Fruit fly (Drosophila melanogaster) whole organism, prepupa: ENCODE measurements around the gene t.

Source experiments
- Blimp-1 ChIP-seq: fragments of 200-800 bp; sonication (Bioruptor generic); optimal IDR thresholded peaks from 3 replicates; lab custom pipeline; 2017; ENCODE audit warnings: missing biosample characterization, missing genetic modification characterization, mild to moderate bottlenecking, moderate library complexity, missing genetic modification reagents
- CG10631 ChIP-seq: fragments of 200-800 bp; sonication (Bioruptor generic); optimal IDR thresholded peaks from 2 replicates; lab custom pipeline; 2016; ENCODE audit warnings: missing biosample characterization, missing genetic modification characterization
- CG10669 ChIP-seq: fragments of 200-800 bp; sonication (Bioruptor generic); optimal IDR thresholded peaks from 3 replicates; lab custom pipeline; 2018; ENCODE audit warnings: missing biosample characterization, mild to moderate bottlenecking, missing genetic modification characterization, moderate library complexity
- CG11294 ChIP-seq: fragments of 200-800 bp; sonication (Bioruptor generic); IDR thresholded peaks from 2 replicates; pipeline ENCODE4 v1.3.6; 2022; ENCODE audit warnings: missing biosample characterization, missing genetic modification characterization
- CG15336 ChIP-seq: fragments of 200-800 bp; sonication (Bioruptor generic); IDR thresholded peaks from 2 replicates; pipeline ENCODE4 v1.3.6; 2022; ENCODE audit warnings: missing biosample characterization, missing genetic modification characterization
- CG1621 ChIP-seq: fragments of 200-800 bp; sonication (Bioruptor generic); optimal IDR thresholded peaks from 3 replicates; lab custom pipeline; 2018; ENCODE audit warnings: missing biosample characterization, mild to moderate bottlenecking, missing genetic modification characterization
- CG32006 ChIP-seq: fragments of 200-800 bp; sonication (Bioruptor generic); optimal IDR thresholded peaks from 3 replicates; lab custom pipeline; 2017; ENCODE audit warnings: missing biosample characterization, mild to moderate bottlenecking, missing genetic modification characterization
- CG34406 ChIP-seq: fragments of 200-800 bp; sonication (Bioruptor generic); optimal IDR thresholded peaks from 3 replicates; lab custom pipeline; 2016; ENCODE audit warnings: missing biosample characterization, missing genetic modification characterization
- CG3919 ChIP-seq: fragments of 200-800 bp; sonication (Bioruptor generic); optimal IDR thresholded peaks from 3 replicates; lab custom pipeline; 2016; ENCODE audit warnings: missing biosample characterization, missing genetic modification characterization
- CG4318 ChIP-seq: fragments of 200-800 bp; sonication (Bioruptor generic); optimal IDR thresholded peaks from 3 replicates; lab custom pipeline; 2017; ENCODE audit warnings: missing biosample characterization, mild to moderate bottlenecking, missing genetic modification characterization
- CG6163 ChIP-seq: fragments of 200-800 bp; sonication (Bioruptor generic); IDR thresholded peaks from 3 replicates; pipeline ENCODE4 v1.3.6; 2022; ENCODE audit warnings: missing biosample characterization, missing genetic modification characterization
- CG6792 ChIP-seq: fragments of 200-800 bp; sonication (Bioruptor generic); optimal IDR thresholded peaks from 3 replicates; lab custom pipeline; 2016; ENCODE audit warnings: missing biosample characterization, missing genetic modification characterization
- CG6854 ChIP-seq: fragments of 200-800 bp; sonication (Bioruptor generic); optimal IDR thresholded peaks from 2 replicates; lab custom pipeline; 2017; ENCODE audit warnings: missing biosample characterization, mild to moderate bottlenecking, missing genetic modification characterization
- CG8319 ChIP-seq: fragments of 200-800 bp; sonication (Bioruptor generic); optimal IDR thresholded peaks from 3 replicates; lab custom pipeline; 2016; ENCODE audit warnings: missing biosample characterization, missing genetic modification characterization
- CG8632 ChIP-seq: fragments of 200-800 bp; sonication (Bioruptor generic); optimal IDR thresholded peaks from 3 replicates; lab custom pipeline; 2016; ENCODE audit warnings: missing biosample characterization, missing genetic modification characterization
- CG9139 ChIP-seq: fragments of 200-800 bp; sonication (Bioruptor generic); optimal IDR thresholded peaks from 3 replicates; lab custom pipeline; 2017; ENCODE audit warnings: missing biosample characterization, mild to moderate bottlenecking, missing genetic modification characterization
- Eip75B ChIP-seq: fragments of 200-800 bp; sonication (Bioruptor generic); optimal IDR thresholded peaks from 3 replicates; lab custom pipeline; 2016; ENCODE audit warnings: missing biosample characterization, missing genetic modification characterization
- Eip78C ChIP-seq: fragments of 200-800 bp; sonication (Bioruptor generic); peaks from one replicate; lab custom pipeline; 2016; ENCODE audit warnings: missing biosample characterization, missing genetic modification characterization
- Eip93F ChIP-seq: fragments of 200-800 bp; sonication (Bioruptor generic); optimal IDR thresholded peaks from 2 replicates; lab custom pipeline; 2016; ENCODE audit warnings: missing biosample characterization, mild to moderate bottlenecking, missing genetic modification characterization
- Ets96B ChIP-seq: fragments of 200-800 bp; optimal IDR thresholded peaks from 2 replicates; lab custom pipeline; 2019; ENCODE audit warnings: missing biosample characterization, mild to moderate bottlenecking, missing genetic modification characterization, moderate library complexity
- Gug ChIP-seq: fragments of 200-800 bp; sonication (Bioruptor generic); IDR thresholded peaks from 2 replicates; pipeline ENCODE4 v1.3.6; 2022; ENCODE audit warnings: missing biosample characterization, missing genetic modification characterization
- Hr38 ChIP-seq: sonication (Bioruptor generic); optimal IDR thresholded peaks from 2 replicates; lab custom pipeline; 2016; ENCODE audit warnings: missing biosample characterization, missing genetic modification characterization
- Hr39 ChIP-seq: fragments of 200-800 bp; sonication (Bioruptor generic); optimal IDR thresholded peaks from 2 replicates; lab custom pipeline; 2016; ENCODE audit warnings: missing biosample characterization, missing genetic modification characterization
- Hr4 ChIP-seq: fragments of 200-800 bp; sonication (Bioruptor generic); optimal IDR thresholded peaks from 3 replicates; lab custom pipeline; 2016; ENCODE audit warnings: missing biosample characterization, missing genetic modification characterization
- Met ChIP-seq: fragments of 200-800 bp; sonication (Bioruptor generic); optimal IDR thresholded peaks from 3 replicates; lab custom pipeline; 2016; ENCODE audit warnings: missing biosample characterization, missing genetic modification characterization
- OdsH ChIP-seq: fragments of 200-800 bp; sonication (Bioruptor generic); optimal IDR thresholded peaks from 3 replicates; lab custom pipeline; 2016; ENCODE audit warnings: missing biosample characterization, missing genetic modification characterization
- Sox102F ChIP-seq: fragments of 200-800 bp; sonication (Bioruptor generic); optimal IDR thresholded peaks from 2 replicates; lab custom pipeline; 2016; ENCODE audit warnings: missing biosample characterization, mild to moderate bottlenecking, missing genetic modification characterization
- Sox14 ChIP-seq: fragments of 200-800 bp; sonication (Bioruptor generic); optimal IDR thresholded peaks from 3 replicates; lab custom pipeline; 2016; ENCODE audit warnings: missing biosample characterization, missing genetic modification characterization
- achi ChIP-seq: fragments of 200-800 bp; sonication (Bioruptor generic); optimal IDR thresholded peaks from 3 replicates; lab custom pipeline; 2016; ENCODE audit warnings: missing biosample characterization, missing genetic modification characterization
- acj6 ChIP-seq: fragments of 200-800 bp; sonication (Bioruptor generic); optimal IDR thresholded peaks from 3 replicates; lab custom pipeline; 2016; ENCODE audit warnings: missing biosample characterization, missing genetic modification characterization
- dac ChIP-seq: fragments of 200-800 bp; sonication (Bioruptor generic); optimal IDR thresholded peaks from 2 replicates; lab custom pipeline; 2017; ENCODE audit warnings: missing biosample characterization, mild to moderate bottlenecking, missing genetic modification characterization
- dsx ChIP-seq: fragments of 200-800 bp; optimal IDR thresholded peaks from 3 replicates; lab custom pipeline; 2019; ENCODE audit warnings: missing biosample characterization, mild to moderate bottlenecking, missing genetic modification characterization, moderate library complexity; ENCODE audit not compliant: poor library complexity, severe bottlenecking
- eg ChIP-seq: fragments of 200-800 bp; sonication (Bioruptor generic); IDR thresholded peaks from 3 replicates; pipeline ENCODE4 v1.3.6; 2022; ENCODE audit warnings: missing biosample characterization, missing genetic modification characterization
- esn ChIP-seq: fragments of 200-800 bp; sonication (Bioruptor generic); optimal IDR thresholded peaks from 2 replicates; lab custom pipeline; 2016; ENCODE audit warnings: missing biosample characterization, mild to moderate bottlenecking, missing genetic modification characterization, moderate library complexity
- fd85E ChIP-seq: fragments of 200-800 bp; sonication (Bioruptor generic); optimal IDR thresholded peaks from 3 replicates; lab custom pipeline; 2016; ENCODE audit warnings: missing biosample characterization, missing genetic modification characterization
- fkh ChIP-seq: fragments of 200-800 bp; sonication (Bioruptor generic); optimal IDR thresholded peaks from 3 replicates; lab custom pipeline; 2017; ENCODE audit warnings: missing biosample characterization, mild to moderate bottlenecking, missing genetic modification characterization, moderate library complexity
- lz ChIP-seq: fragments of 200-800 bp; sonication (Bioruptor generic); optimal IDR thresholded peaks from 3 replicates; lab custom pipeline; 2016; ENCODE audit warnings: missing biosample characterization, missing genetic modification characterization
- net ChIP-seq: fragments of 200-800 bp; sonication (Bioruptor generic); optimal IDR thresholded peaks from 3 replicates; lab custom pipeline; 2016; ENCODE audit warnings: missing biosample characterization, missing genetic modification characterization
- spab ChIP-seq: fragments of 200-800 bp; sonication (Bioruptor generic); optimal IDR thresholded peaks from 2 replicates; lab custom pipeline; 2017; ENCODE audit warnings: missing biosample characterization, mild to moderate bottlenecking, missing genetic modification characterization, missing genetic modification reagents
- ss ChIP-seq, 2 experiments: fragments of 200-800 bp; sonication (Bioruptor generic); optimal IDR thresholded peaks; 2 replicates in 1 of 2; 3 replicates in 1 of 2; lab custom pipeline; 2017 to 2018; ENCODE audit warnings: mild to moderate bottlenecking in 2 of 2, missing biosample characterization in 2 of 2, missing genetic modification characterization in 2 of 2, moderate library complexity in 1 of 2
- svp ChIP-seq: fragments of 200-800 bp; sonication (Bioruptor generic); peaks from one replicate; lab custom pipeline; 2016; ENCODE audit warnings: missing biosample characterization, missing genetic modification characterization
- topi ChIP-seq: fragments of 200-800 bp; sonication (Bioruptor generic); optimal IDR thresholded peaks from 3 replicates; lab custom pipeline; 2016; ENCODE audit warnings: missing biosample characterization, missing genetic modification characterization
- vri ChIP-seq: fragments of 200-800 bp; sonication (Bioruptor generic); optimal IDR thresholded peaks from 3 replicates; lab custom pipeline; 2016; ENCODE audit warnings: missing biosample characterization, mild to moderate bottlenecking, missing genetic modification characterization

The t gene

dm6 chrX:9251212-9251877, 28.3 kb upstream of the t start (continued):
- TF ChIP-seq CG10669 (GFP tag; lab: Kevin White, UChicago), result peak; percentile 68
- no peak for TF ChIP-seq Hr38 (GFP tag; lab: Kevin White, UChicago)
- peak; percentile 45 for TF ChIP-seq Eip75B (GFP tag; lab: Kevin White, UChicago)
- peak; percentile 57 for TF ChIP-seq vri (GFP tag; lab: Kevin White, UChicago)
- peak; percentile 51 for TF ChIP-seq achi
- TF ChIP-seq spab, result peak; percentile 31
- peak; percentile 56 for TF ChIP-seq CG8632 (GFP tag; lab: Kevin White, UChicago)
- peak; percentile 33 for TF ChIP-seq fkh (GFP tag; lab: Kevin White, UChicago)
- TF ChIP-seq ss (GFP tag; optimal IDR thresholded peaks at IDR 0.05; lab: Kevin White, UChicago), result peak in 1 of 2 experiments; percentile 29
- TF ChIP-seq, all 60 proteins: peak for 55

- peak; percentile 87 for TF ChIP-seq dsx (GFP tag; lab: Kevin White, UChicago)
- TF ChIP-seq CG10631, result no peak
- TF ChIP-seq CG6163, result peak; percentile 56; the same call in 1 of the 3 replicates
- no peak for TF ChIP-seq Ets96B (tag; lab: Kevin White, UChicago)
- peak; percentile 57; the same call in 2 of the 3 replicates for TF ChIP-seq eg (GFP tag; lab: Robert Waterston, UW)
- TF ChIP-seq CG3919 (GFP tag; lab: Kevin White, UChicago), result peak; percentile 56
- peak; percentile 38 for TF ChIP-seq Met
- TF ChIP-seq net, result peak; percentile 14
- TF ChIP-seq CG9139 (GFP tag; lab: Kevin White, UChicago), result peak; percentile 26
- peak; percentile 33 for TF ChIP-seq Sox102F (GFP tag; lab: Kevin White, UChicago)
- peak; percentile 54 for TF ChIP-seq Sox14 (GFP tag; lab: Kevin White, UChicago)
- TF ChIP-seq topi, result peak; percentile 20
- peak; percentile 5 for TF ChIP-seq esn (GFP tag; lab: Kevin White, UChicago)
- peak; percentile 3 for TF ChIP-seq vri (GFP tag; lab: Kevin White, UChicago)
- TF ChIP-seq CG11294, result no peak
- TF ChIP-seq svp, result peak; percentile 49
- TF ChIP-seq lz (GFP tag; lab: Kevin White, UChicago), result peak; percentile 31
- peak; percentile 31 to 62 for TF ChIP-seq ss (GFP tag; optimal IDR thresholded peaks at IDR 0.05; lab: Kevin White, UChicago)
- TF ChIP-seq CG6854 (GFP tag; lab: Kevin White, UChicago), result peak; percentile 43
- no peak for TF ChIP-seq Eip78C
- TF ChIP-seq Gug, result no peak
- TF ChIP-seq CG15336 (GFP tag; lab: Robert Waterston, UW), result peak; percentile 37; the same call in 1 of the 2 replicates
- TF ChIP-seq achi, result peak; percentile 6
- peak; percentile 78 for TF ChIP-seq fkh (GFP tag; lab: Kevin White, UChicago)
Observed at dm6 chrX:9250161-9250831, 27.2 kb upstream of the t start, which contains the start of gene CG17754. Gene CG17754 (plus strand): TSS chrX:9250420.

- TF ChIP-seq Sox14 (GFP tag; lab: Kevin White, UChicago), result peak; percentile 28
- peak; percentile 61 for TF ChIP-seq lz (GFP tag; lab: Kevin White, UChicago)
- TF ChIP-seq Ets96B (tag; lab: Kevin White, UChicago), result peak; percentile 61
- peak; percentile 47 for TF ChIP-seq Hr4 (GFP tag; lab: Kevin White, UChicago)
- TF ChIP-seq eg (GFP tag; lab: Robert Waterston, UW), result peak; percentile 61; the same call in 2 of the 3 replicates
- TF ChIP-seq Eip75B (GFP tag; lab: Kevin White, UChicago), result peak; percentile 48
- TF ChIP-seq net, result peak; percentile 45
- peak; percentile 60 for TF ChIP-seq Met
- TF ChIP-seq acj6, result peak; percentile 30
- no peak for TF ChIP-seq dac (GFP tag; lab: Kevin White, UChicago)
- peak; percentile 79 for TF ChIP-seq CG6163
- peak; percentile 20 for TF ChIP-seq Hr39 (GFP tag; lab: Kevin White, UChicago)
- no peak for TF ChIP-seq CG4318 (GFP tag; lab: Kevin White, UChicago)
- peak; percentile 79 for TF ChIP-seq Eip78C
- no peak for TF ChIP-seq ss (GFP tag; optimal IDR thresholded peaks at IDR 0.05; lab: Kevin White, UChicago)
- TF ChIP-seq Blimp-1 (GFP tag; lab: Kevin White, UChicago), result no peak
- peak; percentile 61; the same call in 1 of the 2 replicates for TF ChIP-seq CG15336 (GFP tag; lab: Robert Waterston, UW)
- no peak for TF ChIP-seq fd85E (GFP tag; lab: Kevin White, UChicago)
- peak; percentile 56 for TF ChIP-seq CG34406 (GFP tag; lab: Kevin White, UChicago)
- TF ChIP-seq CG6792 (GFP tag; lab: Kevin White, UChicago), result peak; percentile 14
- peak; percentile 62 for TF ChIP-seq esn (GFP tag; lab: Kevin White, UChicago)
- TF ChIP-seq achi, result peak; percentile 56
- TF ChIP-seq CG8319 (GFP tag; lab: Kevin White, UChicago), result no peak
- TF ChIP-seq Hr38 (GFP tag; lab: Kevin White, UChicago), result no peak
- TF ChIP-seq vri (GFP tag; lab: Kevin White, UChicago), result no peak
- peak; percentile 58 for TF ChIP-seq OdsH (GFP tag; lab: Kevin White, UChicago)
- TF ChIP-seq CG1621 (tag; lab: Kevin White, UChicago), result no peak
- peak; percentile 70 for TF ChIP-seq svp
- no peak for TF ChIP-seq Eip93F (GFP tag; lab: Kevin White, UChicago)
- peak; percentile 62 for TF ChIP-seq CG32006
Observed at dm6 chrX:9248040-9248439, 25.0 kb upstream of the t start.
